Fruit fly (Drosophila melanogaster) whole organism, prepupa: ENCODE measurements around the gene Golgin84.

Source experiments
- Blimp-1 ChIP-seq: fragments of 200-800 bp; sonication (Bioruptor generic); optimal IDR thresholded peaks from 3 replicates; lab custom pipeline; 2017; ENCODE audit warnings: missing biosample characterization, missing genetic modification characterization, mild to moderate bottlenecking, moderate library complexity, missing genetic modification reagents
- CG11762 ChIP-seq: fragments of 200-800 bp; sonication (Bioruptor generic); optimal IDR thresholded peaks from 3 replicates; lab custom pipeline; 2016; ENCODE audit warnings: missing biosample characterization, missing genetic modification characterization; ENCODE audit not compliant: insufficient read depth
- CG11902 ChIP-seq: fragments of 200-800 bp; sonication (Bioruptor generic); optimal IDR thresholded peaks from 3 replicates; lab custom pipeline; 2016; ENCODE audit warnings: missing biosample characterization, missing genetic modification characterization
- CG34406 ChIP-seq: fragments of 200-800 bp; sonication (Bioruptor generic); optimal IDR thresholded peaks from 3 replicates; lab custom pipeline; 2016; ENCODE audit warnings: missing biosample characterization, missing genetic modification characterization
- CG4318 ChIP-seq: fragments of 200-800 bp; sonication (Bioruptor generic); optimal IDR thresholded peaks from 3 replicates; lab custom pipeline; 2017; ENCODE audit warnings: missing biosample characterization, mild to moderate bottlenecking, missing genetic modification characterization
- CG6276 ChIP-seq: fragments of 200-800 bp; sonication (Bioruptor generic); optimal IDR thresholded peaks from 2 replicates; lab custom pipeline; 2017; ENCODE audit warnings: missing biosample characterization, mild to moderate bottlenecking, missing genetic modification characterization
- CG6792 ChIP-seq: fragments of 200-800 bp; sonication (Bioruptor generic); optimal IDR thresholded peaks from 3 replicates; lab custom pipeline; 2016; ENCODE audit warnings: missing biosample characterization, missing genetic modification characterization
- CG6854 ChIP-seq: fragments of 200-800 bp; sonication (Bioruptor generic); optimal IDR thresholded peaks from 2 replicates; lab custom pipeline; 2017; ENCODE audit warnings: missing biosample characterization, mild to moderate bottlenecking, missing genetic modification characterization
- CG8319 ChIP-seq: fragments of 200-800 bp; sonication (Bioruptor generic); optimal IDR thresholded peaks from 3 replicates; lab custom pipeline; 2016; ENCODE audit warnings: missing biosample characterization, missing genetic modification characterization
- CG8632 ChIP-seq: fragments of 200-800 bp; sonication (Bioruptor generic); optimal IDR thresholded peaks from 3 replicates; lab custom pipeline; 2016; ENCODE audit warnings: missing biosample characterization, missing genetic modification characterization
- Eip78C ChIP-seq: fragments of 200-800 bp; sonication (Bioruptor generic); peaks from one replicate; lab custom pipeline; 2016; ENCODE audit warnings: missing biosample characterization, missing genetic modification characterization
- Eip93F ChIP-seq: fragments of 200-800 bp; sonication (Bioruptor generic); optimal IDR thresholded peaks from 2 replicates; lab custom pipeline; 2016; ENCODE audit warnings: missing biosample characterization, mild to moderate bottlenecking, missing genetic modification characterization
- Hr39 ChIP-seq: fragments of 200-800 bp; sonication (Bioruptor generic); optimal IDR thresholded peaks from 2 replicates; lab custom pipeline; 2016; ENCODE audit warnings: missing biosample characterization, missing genetic modification characterization
- OdsH ChIP-seq: fragments of 200-800 bp; sonication (Bioruptor generic); optimal IDR thresholded peaks from 3 replicates; lab custom pipeline; 2016; ENCODE audit warnings: missing biosample characterization, missing genetic modification characterization
- dac ChIP-seq: fragments of 200-800 bp; sonication (Bioruptor generic); optimal IDR thresholded peaks from 2 replicates; lab custom pipeline; 2017; ENCODE audit warnings: missing biosample characterization, mild to moderate bottlenecking, missing genetic modification characterization
- esn ChIP-seq: fragments of 200-800 bp; sonication (Bioruptor generic); optimal IDR thresholded peaks from 2 replicates; lab custom pipeline; 2016; ENCODE audit warnings: missing biosample characterization, mild to moderate bottlenecking, missing genetic modification characterization, moderate library complexity
- topi ChIP-seq: fragments of 200-800 bp; sonication (Bioruptor generic); optimal IDR thresholded peaks from 3 replicates; lab custom pipeline; 2016; ENCODE audit warnings: missing biosample characterization, missing genetic modification characterization

The Golgin84 gene

dm6 chr3R:24318217-24319082, 39.3 kb downstream of the Golgin84 start, which contains the start of the genes Nab2 and BRWD3 (continued):
- no peak for TF ChIP-seq Eip78C (GFP tag; lab: Kevin White, UChicago)
- TF ChIP-seq CG6854: no peak
- no peak for TF ChIP-seq Blimp-1 (GFP tag; lab: Kevin White, UChicago)
- peak; percentile 28 for TF ChIP-seq CG11762 (GFP tag; lab: Kevin White, UChicago)
- no peak for TF ChIP-seq CG6276
- no peak for TF ChIP-seq CG8319
- TF ChIP-seq dac (GFP tag; lab: Kevin White, UChicago): no peak
- TF ChIP-seq OdsH: no peak
- TF ChIP-seq esn: peak; percentile 59
- no peak for TF ChIP-seq CG4318 (GFP tag; lab: Kevin White, UChicago)
- TF ChIP-seq CG34406 (GFP tag; lab: Kevin White, UChicago): no peak
- TF ChIP-seq CG8632: no peak
- TF ChIP-seq Hr39 (GFP tag; lab: Kevin White, UChicago): no peak
- no peak for TF ChIP-seq topi (GFP tag; lab: Kevin White, UChicago)
- TF ChIP-seq CG6792: peak; percentile 40
- peak; percentile 22 for TF ChIP-seq CG11902 (GFP tag; lab: Kevin White, UChicago)
- no peak for TF ChIP-seq Eip93F (GFP tag; lab: Kevin White, UChicago)
